Worm (Caenorhabditis elegans) whole organism, mixed stage, embryonic: ENCODE data around the gene F59B2.12.
A peak's percentile ranks its signal among the peaks of the same experiment; 100 is the strongest.

ENCODE experiments used
- bed-3 ChIP-seq: fragments of 200-800 bp; sonication (Bioruptor generic); optimal IDR thresholded peaks from 3 replicates; lab custom pipeline; 2018; ENCODE audit warnings: mild to moderate bottlenecking, missing genetic modification characterization, moderate library complexity, missing compliant biosample characterization
- blmp-1 ChIP-seq: fragments of 150-350 bp; optimal IDR thresholded peaks from 2 replicates; lab custom pipeline; 2014; ENCODE audit warnings: missing biosample characterization, missing genetic modification characterization
- ceh-39 ChIP-seq: fragments of 150-350 bp; optimal IDR thresholded peaks from 2 replicates; lab custom pipeline; 2014; ENCODE audit warnings: missing biosample characterization, missing genetic modification characterization
- ceh-43 ChIP-seq: fragments of 200-800 bp; sonication (Bioruptor generic); optimal IDR thresholded peaks from 2 replicates; lab custom pipeline; 2018; ENCODE audit warnings: mild to moderate bottlenecking, missing genetic modification characterization, moderate library complexity, missing compliant biosample characterization
- ces-1 ChIP-seq: fragments of 150-350 bp; optimal IDR thresholded peaks from 2 replicates; lab custom pipeline; 2014; ENCODE audit warnings: missing biosample characterization, missing genetic modification reagents, missing genetic modification characterization
- cnd-1 ChIP-seq: fragments of 200-800 bp; sonication (Bioruptor generic); optimal IDR thresholded peaks from 2 replicates; lab custom pipeline; 2018; ENCODE audit warnings: mild to moderate bottlenecking, missing genetic modification characterization, missing compliant biosample characterization
- drap-1 ChIP-seq: fragments of 200-800 bp; sonication (Bioruptor generic); optimal IDR thresholded peaks from 3 replicates; lab custom pipeline; 2018; ENCODE audit warnings: mild to moderate bottlenecking, missing genetic modification characterization, missing compliant biosample characterization
- elt-1 ChIP-seq: sonication (generic microtip); optimal IDR thresholded peaks from 2 replicates; lab custom pipeline; 2017; ENCODE audit warnings: missing genetic modification characterization, mild to moderate bottlenecking, missing compliant biosample characterization, antibody characterized with exemption, moderate library complexity, borderline replicate concordance; ENCODE audit not compliant: insufficient read depth
- flh-1 ChIP-seq: fragments of 200-800 bp; sonication (Bioruptor generic); optimal IDR thresholded peaks from 2 replicates; lab custom pipeline; 2018; ENCODE audit warnings: mild to moderate bottlenecking, missing genetic modification characterization, moderate library complexity, missing compliant biosample characterization
- ham-2 ChIP-seq: fragments of 200-800 bp; sonication (Bioruptor generic); optimal IDR thresholded peaks from 2 replicates; lab custom pipeline; 2018; ENCODE audit warnings: mild to moderate bottlenecking, missing genetic modification characterization, missing compliant biosample characterization
- hlh-1 ChIP-seq: fragments of 150-350 bp; optimal IDR thresholded peaks from 2 replicates; lab custom pipeline; 2014; ENCODE audit warnings: missing biosample characterization, missing genetic modification reagents, missing genetic modification characterization
- lin-13 ChIP-seq: fragments of 150-350 bp; optimal IDR thresholded peaks from 2 replicates; lab custom pipeline; 2014; ENCODE audit warnings: missing biosample characterization, missing genetic modification characterization
- lin-32 ChIP-seq: fragments of 200-800 bp; sonication (Bioruptor generic); optimal IDR thresholded peaks from 2 replicates; lab custom pipeline; 2018; ENCODE audit warnings: mild to moderate bottlenecking, missing genetic modification characterization, missing compliant biosample characterization
- lsy-2 ChIP-seq: fragments of 150-350 bp; optimal IDR thresholded peaks from 2 replicates; lab custom pipeline; 2014; ENCODE audit warnings: missing biosample characterization, missing genetic modification characterization
- mab-5 ChIP-seq: fragments of 150-350 bp; optimal IDR thresholded peaks from 2 replicates; lab custom pipeline; 2014; ENCODE audit warnings: missing biosample characterization, missing genetic modification characterization
- mep-1 ChIP-seq: fragments of 150-350 bp; optimal IDR thresholded peaks from 2 replicates; lab custom pipeline; 2017; ENCODE audit warnings: missing biosample characterization, missing genetic modification reagents, missing genetic modification characterization, inconsistent platforms
- mls-2 ChIP-seq: sonication (generic microtip); optimal IDR thresholded peaks from 2 replicates; lab custom pipeline; 2016; ENCODE audit warnings: mild to moderate bottlenecking, missing genetic modification characterization, moderate library complexity, missing compliant biosample characterization
- nhr-12 ChIP-seq: fragments of 150-350 bp; optimal IDR thresholded peaks from 2 replicates; lab custom pipeline; 2014; ENCODE audit warnings: missing biosample characterization, missing genetic modification characterization
- nhr-2 ChIP-seq: fragments of 150-350 bp; optimal IDR thresholded peaks from 2 replicates; lab custom pipeline; 2014; ENCODE audit warnings: missing biosample characterization, missing genetic modification characterization
- nhr-237 ChIP-seq: fragments of 150-350 bp; optimal IDR thresholded peaks from 2 replicates; lab custom pipeline; 2014; ENCODE audit warnings: missing biosample characterization, missing genetic modification characterization
- nhr-28 ChIP-seq: fragments of 150-350 bp; optimal IDR thresholded peaks from 2 replicates; lab custom pipeline; 2014; ENCODE audit warnings: missing biosample characterization, missing genetic modification characterization
- nhr-76 ChIP-seq: sonication (generic microtip); optimal IDR thresholded peaks from 2 replicates; lab custom pipeline; 2017; ENCODE audit warnings: missing biosample characterization, missing genetic modification characterization
- pha-4 ChIP-seq: fragments of 150-350 bp; optimal IDR thresholded peaks from 2 replicates; lab custom pipeline; 2018; ENCODE audit warnings: missing biosample characterization, missing genetic modification reagents, missing genetic modification characterization
- sem-2 ChIP-seq: fragments of 200-800 bp; sonication (Bioruptor generic); optimal IDR thresholded peaks from 2 replicates; lab custom pipeline; 2018; ENCODE audit warnings: mild to moderate bottlenecking, missing genetic modification characterization, missing compliant biosample characterization
- snpc-4 ChIP-seq: fragments of 150-350 bp; optimal IDR thresholded peaks from 2 replicates; lab custom pipeline; 2014; ENCODE audit warnings: missing biosample characterization, missing genetic modification characterization
- sptf-1 ChIP-seq: sonication (generic microtip); optimal IDR thresholded peaks from 2 replicates; lab custom pipeline; 2017; ENCODE audit warnings: mild to moderate bottlenecking, missing genetic modification characterization, moderate library complexity, missing compliant biosample characterization
- tbx-8 ChIP-seq: fragments of 200-800 bp; sonication (Bioruptor generic); optimal IDR thresholded peaks from 2 replicates; lab custom pipeline; 2018; ENCODE audit warnings: mild to moderate bottlenecking, missing genetic modification characterization, moderate library complexity, missing compliant biosample characterization
- unc-120 ChIP-seq: sonication (generic microtip); optimal IDR thresholded peaks from 2 replicates; lab custom pipeline; 2017; ENCODE audit warnings: missing genetic modification characterization, missing compliant biosample characterization; ENCODE audit not compliant: poor library complexity, severe bottlenecking
- unc-39 ChIP-seq: fragments of 150-350 bp; optimal IDR thresholded peaks from 2 replicates; lab custom pipeline; 2014; ENCODE audit warnings: missing biosample characterization, missing genetic modification characterization
- unc-62 ChIP-seq: fragments of 150-350 bp; optimal IDR thresholded peaks from 2 replicates; lab custom pipeline; 2014; ENCODE audit warnings: missing biosample characterization, missing genetic modification reagents, missing genetic modification characterization
- zip-8 ChIP-seq: fragments of 150-350 bp; optimal IDR thresholded peaks from 2 replicates; lab custom pipeline; 2014; ENCODE audit warnings: missing biosample characterization, missing genetic modification characterization
- ztf-11 ChIP-seq: fragments of 150-350 bp; optimal IDR thresholded peaks from 2 replicates; lab custom pipeline; 2014; ENCODE audit warnings: missing biosample characterization, missing genetic modification characterization

F59B2.12 gene

DNA sequence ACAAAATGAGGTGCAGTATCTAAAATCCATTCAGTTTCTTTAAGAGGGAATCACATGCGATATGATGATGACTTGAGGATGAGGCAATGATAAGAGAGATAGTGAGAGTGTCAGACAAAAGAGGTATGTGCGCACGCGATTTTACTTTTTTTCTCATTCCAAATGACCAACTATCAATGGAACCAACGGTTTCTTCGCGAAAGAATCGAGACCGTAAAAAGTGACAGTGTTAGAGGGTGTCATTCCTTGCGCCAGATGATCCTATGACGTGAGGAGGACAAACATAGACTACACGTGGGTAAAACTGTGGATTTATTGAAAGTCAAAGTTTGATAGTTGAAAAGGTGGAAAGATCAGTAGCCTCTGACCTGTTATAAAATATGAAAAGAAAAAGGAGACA, 33.6 kb upstream of the F59B2.12 start:
- TF ChIP-seq unc-39 (tag; lab: Kevin White, UChicago) = no peak
- TF ChIP-seq ceh-39 = no peak
- no peak for TF ChIP-seq hlh-1
- no peak for TF ChIP-seq pha-4 (tag; lab: Kevin White, UChicago)
- TF ChIP-seq ces-1 (GFP tag; lab: Kevin White, UChicago) = no peak
- no peak for TF ChIP-seq mab-5 (tag; lab: Kevin White, UChicago)
- TF ChIP-seq nhr-237 (tag; lab: Kevin White, UChicago) = no peak
- no peak for TF ChIP-seq ztf-11
- no peak for TF ChIP-seq nhr-12 (tag; lab: Kevin White, UChicago)
- TF ChIP-seq nhr-2 = no peak
- no peak for TF ChIP-seq bed-3
- no peak for TF ChIP-seq lin-13 (tag; lab: Kevin White, UChicago)
- no peak for TF ChIP-seq mls-2
- TF ChIP-seq sptf-1 (tag; lab: Kevin White, UChicago) = no peak
- no peak for TF ChIP-seq flh-1
- TF ChIP-seq snpc-4 = no peak
- TF ChIP-seq lsy-2 = no peak
- TF ChIP-seq unc-120 = no peak
- TF ChIP-seq sem-2 (GFP tag; lab: Kevin White, UChicago) = no peak
- TF ChIP-seq, all 35 proteins: peak for 0

- TF ChIP-seq sem-2 (GFP tag; lab: Kevin White, UChicago) (no peak), ceh-43 (GFP tag; lab: Kevin White, UChicago) (no peak), ztf-11 (no peak), hlh-1 (no peak), unc-39 (tag; lab: Kevin White, UChicago) (no peak), lsy-2 (no peak), zip-8 (tag; lab: Kevin White, UChicago) (no peak), elt-1 (no peak), nhr-28 (no peak), drap-1 (GFP tag; lab: Kevin White, UChicago) (no peak), pha-4 (tag; lab: Kevin White, UChicago) (no peak), nhr-76 (tag; lab: Kevin White, UChicago) (no peak), cnd-1 (tag; lab: Kevin White, UChicago) (no peak), ces-1 (GFP tag; lab: Kevin White, UChicago) (no peak), nhr-2 (no peak)
These were observed 33.0 kb upstream of the F59B2.12 start for ce11 chrIII:8984412-8984811.

DNA sequence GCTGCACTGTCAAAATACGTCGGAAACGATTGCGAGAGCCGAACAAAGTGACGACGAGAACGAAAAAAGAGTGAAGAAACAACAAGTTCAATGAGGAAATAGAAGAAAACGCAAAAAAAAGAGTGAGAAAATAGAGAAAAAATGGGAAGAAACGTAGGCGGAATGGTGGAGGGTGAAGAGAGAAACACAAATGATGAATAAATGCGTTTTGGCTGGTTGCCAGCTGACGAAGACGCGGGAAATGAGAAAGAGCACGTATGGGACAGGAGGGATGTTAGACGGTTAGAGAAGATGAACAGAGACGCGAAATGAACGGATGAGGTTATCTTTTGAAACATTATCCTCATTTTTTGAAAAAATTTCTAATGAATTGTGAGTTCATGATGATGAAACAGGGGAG, 32.4 kb upstream of the F59B2.12 start:
- TF ChIP-seq hlh-1 = peak; percentile 93
- TF ChIP-seq mls-2 = peak; percentile 9
- TF ChIP-seq unc-120 = peak; percentile 56
- no peak for TF ChIP-seq bed-3
- TF ChIP-seq lin-32 (GFP tag; lab: Kevin White, UChicago) = peak; percentile 27
- TF ChIP-seq blmp-1 (tag; lab: Kevin White, UChicago) = no peak
- no peak for TF ChIP-seq nhr-28
- TF ChIP-seq nhr-2 = no peak
- peak; percentile 79 for TF ChIP-seq unc-62
- TF ChIP-seq ces-1 (GFP tag; lab: Kevin White, UChicago) = peak; percentile 86
- TF ChIP-seq mep-1 (tag; lab: Kevin White, UChicago) = peak; percentile 1
- no peak for TF ChIP-seq mab-5 (tag; lab: Kevin White, UChicago)
- TF ChIP-seq nhr-237 (tag; lab: Kevin White, UChicago) = peak; percentile 6

DNA sequence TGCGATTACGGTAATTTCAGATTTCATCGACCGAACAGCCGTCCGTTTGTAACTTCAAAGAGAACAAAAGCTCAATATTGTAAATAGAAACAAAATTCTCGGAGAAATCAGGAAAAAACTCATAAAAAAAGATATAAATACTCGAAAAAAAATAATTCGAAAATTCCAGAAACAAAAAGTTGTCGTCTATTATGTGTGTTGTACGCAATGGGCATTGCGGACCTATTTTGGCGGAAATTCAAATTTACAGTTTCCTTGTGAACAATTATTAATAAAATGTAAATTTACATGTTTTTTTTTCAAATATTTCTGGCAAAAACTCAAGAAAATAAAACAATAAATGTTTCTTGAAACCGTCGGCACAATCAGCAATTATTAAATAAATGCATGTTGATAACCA, 31.9 kb upstream of the F59B2.12 start:
- TF ChIP-seq lin-13 (tag; lab: Kevin White, UChicago) (no peak), ceh-39 (no peak), ztf-11 (no peak), elt-1 (no peak), nhr-12 (tag; lab: Kevin White, UChicago) (no peak), hlh-1 (no peak)
- TF ChIP-seq, all 35 proteins: peak for 0

- TF ChIP-seq ces-1 (GFP tag; lab: Kevin White, UChicago) (no peak), snpc-4 (no peak), mab-5 (tag; lab: Kevin White, UChicago) (no peak), tbx-8 (no peak), ham-2 (no peak), nhr-2 (no peak), mls-2 (no peak), blmp-1 (tag; lab: Kevin White, UChicago) (no peak), ceh-43 (GFP tag; lab: Kevin White, UChicago) (no peak), lsy-2 (no peak), nhr-76 (tag; lab: Kevin White, UChicago) (no peak)
- TF ChIP-seq, all 35 proteins: peak for 0
These were observed 31.4 kb upstream of the F59B2.12 start for ce11 chrIII:8985965-8986364.
